Worm (Caenorhabditis elegans) whole organism, mixed stage, embryonic: ENCODE results near the gene F38B6.7.

ENCODE experiments used
- M03D4.4 ChIP-seq: sonication (generic microtip); optimal IDR thresholded peaks from 2 replicates; lab custom pipeline; 2017; ENCODE audit warnings: mild to moderate bottlenecking, missing genetic modification characterization, missing compliant biosample characterization
- blmp-1 ChIP-seq: fragments of 150-350 bp; optimal IDR thresholded peaks from 2 replicates; lab custom pipeline; 2014; ENCODE audit warnings: missing biosample characterization, missing genetic modification characterization
- ceh-39 ChIP-seq: fragments of 150-350 bp; optimal IDR thresholded peaks from 2 replicates; lab custom pipeline; 2014; ENCODE audit warnings: missing biosample characterization, missing genetic modification characterization
- ceh-43 ChIP-seq: fragments of 200-800 bp; sonication (Bioruptor generic); optimal IDR thresholded peaks from 2 replicates; lab custom pipeline; 2018; ENCODE audit warnings: mild to moderate bottlenecking, missing genetic modification characterization, moderate library complexity, missing compliant biosample characterization
- ces-1 ChIP-seq: fragments of 150-350 bp; optimal IDR thresholded peaks from 2 replicates; lab custom pipeline; 2014; ENCODE audit warnings: missing biosample characterization, missing genetic modification reagents, missing genetic modification characterization
- cnd-1 ChIP-seq: fragments of 200-800 bp; sonication (Bioruptor generic); optimal IDR thresholded peaks from 2 replicates; lab custom pipeline; 2018; ENCODE audit warnings: mild to moderate bottlenecking, missing genetic modification characterization, missing compliant biosample characterization
- drap-1 ChIP-seq: fragments of 200-800 bp; sonication (Bioruptor generic); optimal IDR thresholded peaks from 3 replicates; lab custom pipeline; 2018; ENCODE audit warnings: mild to moderate bottlenecking, missing genetic modification characterization, missing compliant biosample characterization
- elt-1 ChIP-seq: sonication (generic microtip); optimal IDR thresholded peaks from 2 replicates; lab custom pipeline; 2017; ENCODE audit warnings: missing genetic modification characterization, mild to moderate bottlenecking, missing compliant biosample characterization, antibody characterized with exemption, moderate library complexity, borderline replicate concordance; ENCODE audit not compliant: insufficient read depth
- elt-3 ChIP-seq: fragments of 150-350 bp; optimal IDR thresholded peaks from 2 replicates; lab custom pipeline; 2014; ENCODE audit warnings: missing biosample characterization, missing genetic modification characterization
- flh-1 ChIP-seq: fragments of 200-800 bp; sonication (Bioruptor generic); optimal IDR thresholded peaks from 2 replicates; lab custom pipeline; 2018; ENCODE audit warnings: mild to moderate bottlenecking, missing genetic modification characterization, moderate library complexity, missing compliant biosample characterization
- ham-2 ChIP-seq: fragments of 200-800 bp; sonication (Bioruptor generic); optimal IDR thresholded peaks from 2 replicates; lab custom pipeline; 2018; ENCODE audit warnings: mild to moderate bottlenecking, missing genetic modification characterization, missing compliant biosample characterization
- hlh-1 ChIP-seq: fragments of 150-350 bp; optimal IDR thresholded peaks from 2 replicates; lab custom pipeline; 2014; ENCODE audit warnings: missing biosample characterization, missing genetic modification reagents, missing genetic modification characterization
- lin-13 ChIP-seq: fragments of 150-350 bp; optimal IDR thresholded peaks from 2 replicates; lab custom pipeline; 2014; ENCODE audit warnings: missing biosample characterization, missing genetic modification characterization
- lin-32 ChIP-seq: fragments of 200-800 bp; sonication (Bioruptor generic); optimal IDR thresholded peaks from 2 replicates; lab custom pipeline; 2018; ENCODE audit warnings: mild to moderate bottlenecking, missing genetic modification characterization, missing compliant biosample characterization
- mab-5 ChIP-seq: fragments of 150-350 bp; optimal IDR thresholded peaks from 2 replicates; lab custom pipeline; 2014; ENCODE audit warnings: missing biosample characterization, missing genetic modification characterization
- mep-1 ChIP-seq: fragments of 150-350 bp; optimal IDR thresholded peaks from 2 replicates; lab custom pipeline; 2017; ENCODE audit warnings: missing biosample characterization, missing genetic modification reagents, missing genetic modification characterization, inconsistent platforms
- mls-2 ChIP-seq: sonication (generic microtip); optimal IDR thresholded peaks from 2 replicates; lab custom pipeline; 2016; ENCODE audit warnings: mild to moderate bottlenecking, missing genetic modification characterization, moderate library complexity, missing compliant biosample characterization
- nhr-12 ChIP-seq: fragments of 150-350 bp; optimal IDR thresholded peaks from 2 replicates; lab custom pipeline; 2014; ENCODE audit warnings: missing biosample characterization, missing genetic modification characterization
- nhr-237 ChIP-seq: fragments of 150-350 bp; optimal IDR thresholded peaks from 2 replicates; lab custom pipeline; 2014; ENCODE audit warnings: missing biosample characterization, missing genetic modification characterization
- nhr-28 ChIP-seq: fragments of 150-350 bp; optimal IDR thresholded peaks from 2 replicates; lab custom pipeline; 2014; ENCODE audit warnings: missing biosample characterization, missing genetic modification characterization
- nhr-76 ChIP-seq: sonication (generic microtip); optimal IDR thresholded peaks from 2 replicates; lab custom pipeline; 2017; ENCODE audit warnings: missing biosample characterization, missing genetic modification characterization
- pha-4 ChIP-seq: fragments of 150-350 bp; optimal IDR thresholded peaks from 2 replicates; lab custom pipeline; 2018; ENCODE audit warnings: missing biosample characterization, missing genetic modification reagents, missing genetic modification characterization
- sem-2 ChIP-seq: fragments of 200-800 bp; sonication (Bioruptor generic); optimal IDR thresholded peaks from 2 replicates; lab custom pipeline; 2018; ENCODE audit warnings: mild to moderate bottlenecking, missing genetic modification characterization, missing compliant biosample characterization
- snpc-4 ChIP-seq: fragments of 150-350 bp; optimal IDR thresholded peaks from 2 replicates; lab custom pipeline; 2014; ENCODE audit warnings: missing biosample characterization, missing genetic modification characterization
- sptf-1 ChIP-seq: sonication (generic microtip); optimal IDR thresholded peaks from 2 replicates; lab custom pipeline; 2017; ENCODE audit warnings: mild to moderate bottlenecking, missing genetic modification characterization, moderate library complexity, missing compliant biosample characterization
- tbx-8 ChIP-seq: fragments of 200-800 bp; sonication (Bioruptor generic); optimal IDR thresholded peaks from 2 replicates; lab custom pipeline; 2018; ENCODE audit warnings: mild to moderate bottlenecking, missing genetic modification characterization, moderate library complexity, missing compliant biosample characterization
- unc-120 ChIP-seq: sonication (generic microtip); optimal IDR thresholded peaks from 2 replicates; lab custom pipeline; 2017; ENCODE audit warnings: missing genetic modification characterization, missing compliant biosample characterization; ENCODE audit not compliant: poor library complexity, severe bottlenecking
- unc-62 ChIP-seq: fragments of 150-350 bp; optimal IDR thresholded peaks from 2 replicates; lab custom pipeline; 2014; ENCODE audit warnings: missing biosample characterization, missing genetic modification reagents, missing genetic modification characterization
- zip-8 ChIP-seq: fragments of 150-350 bp; optimal IDR thresholded peaks from 2 replicates; lab custom pipeline; 2014; ENCODE audit warnings: missing biosample characterization, missing genetic modification characterization
- ztf-11 ChIP-seq: fragments of 150-350 bp; optimal IDR thresholded peaks from 2 replicates; lab custom pipeline; 2014; ENCODE audit warnings: missing biosample characterization, missing genetic modification characterization

The F38B6.7 gene

ce11 chrX:6736358-6736991 lies 38.3 kb upstream of the F38B6.7 start:
- TF ChIP-seq M03D4.4 (tag; lab: Kevin White, UChicago) = no peak
- no peak for TF ChIP-seq drap-1 (GFP tag; lab: Kevin White, UChicago)
- TF ChIP-seq nhr-237 (tag; lab: Kevin White, UChicago) = no peak
- TF ChIP-seq elt-1 = peak; percentile 9
- TF ChIP-seq sem-2 = no peak
- TF ChIP-seq ceh-43 (GFP tag; lab: Kevin White, UChicago) = no peak
- no peak for TF ChIP-seq hlh-1 (tag; lab: Kevin White, UChicago)
- no peak for TF ChIP-seq ham-2 (GFP tag; lab: Kevin White, UChicago)
- TF ChIP-seq elt-3 = peak; percentile 83
- TF ChIP-seq blmp-1 = no peak
- TF ChIP-seq unc-62 (GFP tag; lab: Kevin White, UChicago) = no peak
- no peak for TF ChIP-seq cnd-1 (tag; lab: Kevin White, UChicago)
- no peak for TF ChIP-seq mab-5
- no peak for TF ChIP-seq ceh-39 (tag; lab: Kevin White, UChicago)
- peak; percentile 35 for TF ChIP-seq ces-1
- TF ChIP-seq unc-120 (tag; lab: Kevin White, UChicago) = no peak

DNA sequence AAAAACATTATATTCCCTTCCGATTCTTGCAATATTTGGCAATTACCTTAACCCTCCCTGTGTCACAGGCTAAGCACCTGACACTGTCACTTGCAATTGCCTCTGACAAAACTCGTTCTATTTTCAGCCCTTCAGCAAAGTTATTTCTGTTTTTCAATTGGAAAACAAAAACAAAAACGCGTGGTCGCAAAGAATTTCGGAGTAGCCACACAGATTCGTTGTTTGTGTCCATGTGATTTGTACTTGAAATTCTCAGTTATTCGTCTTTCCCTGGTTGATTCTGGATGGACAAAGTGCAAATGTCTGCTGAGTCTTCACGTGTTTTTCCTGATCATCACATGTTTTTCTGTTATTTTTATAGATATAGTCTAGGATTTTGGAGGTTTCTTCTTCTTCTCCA lies 37.3 kb upstream of the F38B6.7 start:
- TF ChIP-seq snpc-4 (tag; lab: Kevin White, UChicago) (no peak), nhr-76 (tag; lab: Kevin White, UChicago) (no peak), mls-2 (tag; lab: Kevin White, UChicago) (no peak), sem-2 (no peak), nhr-28 (tag; lab: Kevin White, UChicago) (no peak), ztf-11 (tag; lab: Kevin White, UChicago) (no peak), nhr-237 (tag; lab: Kevin White, UChicago) (no peak), elt-3 (no peak), mep-1 (tag; lab: Kevin White, UChicago) (no peak), lin-32 (no peak), ceh-43 (GFP tag; lab: Kevin White, UChicago) (no peak), flh-1 (GFP tag; lab: Kevin White, UChicago) (no peak), zip-8 (tag; lab: Kevin White, UChicago) (no peak), drap-1 (GFP tag; lab: Kevin White, UChicago) (no peak), ham-2 (GFP tag; lab: Kevin White, UChicago) (no peak), unc-120 (tag; lab: Kevin White, UChicago) (no peak), hlh-1 (tag; lab: Kevin White, UChicago) (no peak)

- TF ChIP-seq hlh-1 (tag; lab: Kevin White, UChicago) (peak; percentile 84), unc-120 (tag; lab: Kevin White, UChicago) (no peak)
Observed at ce11 chrX:6733201-6733600, 35.0 kb upstream of the F38B6.7 start, which contains the start of gene R03E9.2. Gene R03E9.2, minus strand, starts transcription at chrX:6733301.

- TF ChIP-seq nhr-237 (tag; lab: Kevin White, UChicago) (peak; percentile 13), pha-4 (peak; percentile 73), ham-2 (GFP tag; lab: Kevin White, UChicago) (no peak)
Observed at ce11 chrX:6729593-6729992, 31.4 kb upstream of the F38B6.7 start, which contains the start of gene K11G12.6. Gene K11G12.6, minus strand, starts transcription at chrX:6729657.

ce11 chrX:6728820-6729396 lies 30.7 kb upstream of the F38B6.7 start:
- TF ChIP-seq ham-2 (GFP tag; lab: Kevin White, UChicago) (no peak), zip-8 (tag; lab: Kevin White, UChicago) (no peak), sptf-1 (no peak), mep-1 (tag; lab: Kevin White, UChicago) (no peak), ceh-39 (tag; lab: Kevin White, UChicago) (no peak), lin-13 (tag; lab: Kevin White, UChicago) (no peak), cnd-1 (tag; lab: Kevin White, UChicago) (no peak), ztf-11 (tag; lab: Kevin White, UChicago) (no peak), snpc-4 (tag; lab: Kevin White, UChicago) (no peak), nhr-76 (tag; lab: Kevin White, UChicago) (no peak), pha-4 (no peak), drap-1 (GFP tag; lab: Kevin White, UChicago) (no peak), tbx-8 (GFP tag; lab: Kevin White, UChicago) (no peak), mab-5 (no peak), blmp-1 (no peak), nhr-12 (tag; lab: Kevin White, UChicago) (no peak), unc-120 (tag; lab: Kevin White, UChicago) (no peak), ceh-43 (GFP tag; lab: Kevin White, UChicago) (no peak)
